Worm (Caenorhabditis elegans) whole organism, midembryonic: ENCODE measurements around the gene Y43F8C.3.
A peak's percentile ranks its signal among the peaks of the same experiment; 100 is the strongest.

Source experiments
- T22C8.4 ChIP-seq: fragments of 200-800 bp; sonication (Bioruptor generic); IDR thresholded peaks from 2 replicates; pipeline ENCODE4 v1.3.6; 2022; ENCODE audit warnings: missing genetic modification characterization, missing compliant biosample characterization
- cog-1 ChIP-seq: sonication (generic microtip); optimal IDR thresholded peaks from 2 replicates; lab custom pipeline; 2016; ENCODE audit warnings: missing genetic modification characterization, missing compliant biosample characterization
- flt-1 ChIP-seq: fragments of 200-800 bp; sonication (Bioruptor generic); IDR thresholded peaks from 2 replicates; pipeline ENCODE4 v1.3.6; 2022; ENCODE audit warnings: missing genetic modification characterization, missing compliant biosample characterization
- klf-2 ChIP-seq: fragments of 200-800 bp; sonication (Bioruptor generic); conservative IDR thresholded peaks from 2 replicates; pipeline ENCODE4 v1.3.6; 2022; ENCODE audit warnings: missing genetic modification reagents, missing genetic modification characterization, missing compliant biosample characterization
- ref-1 ChIP-seq: fragments of 200-800 bp; sonication (Bioruptor generic); conservative IDR thresholded peaks from 2 replicates; pipeline ENCODE4 v1.3.6; 2022; ENCODE audit warnings: missing genetic modification reagents, missing genetic modification characterization, missing compliant biosample characterization
- tab-1 ChIP-seq: fragments of 200-800 bp; sonication (Bioruptor generic); IDR thresholded peaks from 2 replicates; pipeline ENCODE4 v1.3.6; 2022; ENCODE audit warnings: missing genetic modification characterization, missing compliant biosample characterization
- ztf-29 ChIP-seq: fragments of 200-800 bp; sonication (Bioruptor generic); IDR thresholded peaks from 2 replicates; pipeline ENCODE4 v1.3.6; 2022; ENCODE audit warnings: missing genetic modification reagents, missing genetic modification characterization, missing compliant biosample characterization

- peak; percentile 93 for TF ChIP-seq T22C8.4 (GFP tag; lab: Robert Waterston, UW)
- no peak for TF ChIP-seq tab-1 (GFP tag; lab: Robert Waterston, UW)
- TF ChIP-seq cog-1 (tag; lab: Kevin White, UChicago), result no peak
- no peak for TF ChIP-seq ztf-29
- TF ChIP-seq flt-1 (GFP tag; lab: Robert Waterston, UW), result no peak
- TF ChIP-seq ref-1 (GFP tag; lab: Robert Waterston, UW), result no peak
- TF ChIP-seq klf-2 (GFP tag; lab: Robert Waterston, UW), result no peak
Measured at ce11 chrV:19630569-19630968, 8.1 kb upstream of the Y43F8C.3 start.
